Worm (Caenorhabditis elegans) whole organism, L1 larva: ENCODE results near the gene clc-7.
A peak's percentile ranks its signal among the peaks of the same experiment; 100 is the strongest.

Source experiments
- C04F5.9 ChIP-seq: sonication (generic microtip); optimal IDR thresholded peaks from 2 replicates; lab custom pipeline; 2016; ENCODE audit warnings: missing genetic modification characterization, missing compliant biosample characterization
- C34B4.2 ChIP-seq: sonication (generic microtip); optimal IDR thresholded peaks from 2 replicates; lab custom pipeline; 2017; ENCODE audit warnings: mild to moderate bottlenecking, missing genetic modification characterization, missing compliant biosample characterization
- alr-1 ChIP-seq: fragments of 200-800 bp; sonication (Bioruptor generic); optimal IDR thresholded peaks from 2 replicates; lab custom pipeline; 2018; ENCODE audit warnings: borderline replicate concordance, mild to moderate bottlenecking, missing genetic modification characterization, missing compliant biosample characterization
- aly-2 ChIP-seq: fragments of 150-350 bp; optimal IDR thresholded peaks from 2 replicates; lab custom pipeline; 2014; ENCODE audit warnings: missing biosample characterization, missing genetic modification characterization
- ama-1 ChIP-seq: fragments of 150-350 bp; optimal IDR thresholded peaks from 2 replicates; lab custom pipeline; 2014
- blmp-1 ChIP-seq: fragments of 150-350 bp; optimal IDR thresholded peaks from 2 replicates; lab custom pipeline; 2014; ENCODE audit warnings: missing biosample characterization, missing genetic modification characterization
- ceh-82 ChIP-seq, 3 experiments: fragments of 150-350 bp in 1 of 3; sonication (generic microtip) in 2 of 3; optimal IDR thresholded peaks; 2 replicates each; lab custom pipeline; 2014 to 2017; ENCODE audit warnings: missing biosample characterization in 3 of 3, missing genetic modification characterization in 3 of 3
- ces-1 ChIP-seq: fragments of 150-350 bp; optimal IDR thresholded peaks from 2 replicates; lab custom pipeline; 2014; ENCODE audit warnings: missing biosample characterization, missing genetic modification reagents, missing genetic modification characterization
- dpl-1 ChIP-seq, 3 experiments: fragments of 150-350 bp in 2 of 3; sonication (generic microtip) in 1 of 3; optimal IDR thresholded peaks; 2 replicates each; lab custom pipeline; 2014 to 2017; ENCODE audit warnings: missing biosample characterization in 3 of 3, missing genetic modification characterization in 3 of 3, missing genetic modification reagents in 3 of 3
- dsc-1 ChIP-seq: sonication (generic microtip); optimal IDR thresholded peaks from 2 replicates; lab custom pipeline; 2016; ENCODE audit warnings: mild to moderate bottlenecking, missing genetic modification characterization, missing compliant biosample characterization
- efl-1 ChIP-seq, 4 experiments: fragments of 150-350 bp; optimal IDR thresholded peaks in 3 of 4; peaks in 1 of 4; 1 replicate in 1 of 4; 2 replicates in 3 of 4; lab custom pipeline; 2014; ENCODE audit warnings: missing biosample characterization in 2 of 4, missing genetic modification characterization in 2 of 4, missing genetic modification reagents in 2 of 4
- efl-3 ChIP-seq: fragments of 200-800 bp; sonication (Bioruptor generic); optimal IDR thresholded peaks from 2 replicates; lab custom pipeline; 2018; ENCODE audit warnings: mild to moderate bottlenecking, missing genetic modification characterization, missing compliant biosample characterization
- egl-13 ChIP-seq: sonication (generic microtip); optimal IDR thresholded peaks from 2 replicates; lab custom pipeline; 2016; ENCODE audit warnings: missing genotype, missing genetic modification reagents, missing genetic modification characterization, missing compliant biosample characterization
- egl-27 ChIP-seq, 2 experiments: fragments of 150-350 bp in 1 of 2; sonication (generic microtip); optimal IDR thresholded peaks; 3 replicates each; lab custom pipeline; 2017 to 2018; ENCODE audit warnings: missing biosample characterization in 2 of 2, missing genetic modification characterization in 2 of 2, missing genetic modification reagents in 2 of 2
- elt-2 ChIP-seq: sonication (generic microtip); optimal IDR thresholded peaks from 2 replicates; lab custom pipeline; 2016; ENCODE audit warnings: missing genetic modification characterization, mild to moderate bottlenecking, inconsistent platforms, missing compliant biosample characterization, missing genetic modification reagents
- elt-3 ChIP-seq, 6 experiments: fragments of 150-350 bp in 1 of 6; sonication (generic microtip); optimal IDR thresholded peaks; 2 replicates each; lab custom pipeline; 2017 to 2018; ENCODE audit warnings: missing biosample characterization in 6 of 6, missing genetic modification characterization in 6 of 6, inconsistent platforms in 1 of 6
- ets-5 ChIP-seq: fragments of 200-800 bp; sonication (Bioruptor generic); IDR thresholded peaks from 2 replicates; pipeline ENCODE4 v1.3.6; 2022; ENCODE audit warnings: missing genetic modification characterization, missing compliant biosample characterization
- fkh-8 ChIP-seq: sonication (generic microtip); optimal IDR thresholded peaks from 2 replicates; lab custom pipeline; 2016; ENCODE audit warnings: mild to moderate bottlenecking, missing genetic modification characterization, missing compliant biosample characterization
- fos-1 ChIP-seq: fragments of 150-350 bp; optimal IDR thresholded peaks from 2 replicates; lab custom pipeline; 2014; ENCODE audit warnings: missing biosample characterization, missing genetic modification characterization
- grh-1 ChIP-seq: fragments of 200-800 bp; sonication (Bioruptor generic); IDR thresholded peaks from 2 replicates; pipeline ENCODE4 v1.3.6; 2022; ENCODE audit warnings: missing genetic modification reagents, missing genetic modification characterization, missing compliant biosample characterization
- hlh-17 ChIP-seq: fragments of 200-800 bp; sonication (Bioruptor generic); optimal IDR thresholded peaks from 2 replicates; lab custom pipeline; 2018; ENCODE audit warnings: missing genetic modification characterization, mild to moderate bottlenecking, missing compliant biosample characterization, moderate library complexity, borderline replicate concordance
- hlh-4 ChIP-seq: sonication (generic microtip); optimal IDR thresholded peaks from 2 replicates; lab custom pipeline; 2016; ENCODE audit warnings: mild to moderate bottlenecking, missing genetic modification characterization, missing compliant biosample characterization
- hpl-2 ChIP-seq: fragments of 150-350 bp; optimal IDR thresholded peaks from 2 replicates; lab custom pipeline; 2014; ENCODE audit warnings: missing biosample characterization, missing genetic modification reagents, missing genetic modification characterization
- isw-1 ChIP-seq: fragments of 200-800 bp; sonication (Bioruptor generic); IDR thresholded peaks from 2 replicates; pipeline ENCODE4 v1.3.6; 2022; ENCODE audit warnings: missing genetic modification characterization, missing compliant biosample characterization
- jun-1 ChIP-seq: fragments of 150-350 bp; optimal IDR thresholded peaks from 2 replicates; lab custom pipeline; 2014; ENCODE audit warnings: missing biosample characterization, missing genetic modification reagents, missing genetic modification characterization
- lin-13 ChIP-seq: fragments of 150-350 bp; optimal IDR thresholded peaks from 2 replicates; lab custom pipeline; 2014; ENCODE audit warnings: missing biosample characterization, missing genetic modification reagents, missing genetic modification characterization
- lin-14 ChIP-seq: fragments of 200-800 bp; sonication (Bioruptor generic); optimal IDR thresholded peaks from 2 replicates; lab custom pipeline; 2018; ENCODE audit warnings: mild to moderate bottlenecking, missing genetic modification characterization, moderate library complexity, missing compliant biosample characterization
- lir-3 ChIP-seq: sonication (generic microtip); optimal IDR thresholded peaks from 2 replicates; lab custom pipeline; 2016; ENCODE audit warnings: mild to moderate bottlenecking, missing genetic modification characterization, moderate library complexity, missing compliant biosample characterization; ENCODE audit not compliant: poor library complexity
- lsy-2 ChIP-seq, 2 experiments: fragments of 150-350 bp; optimal IDR thresholded peaks; 2 replicates each; lab custom pipeline; 2014; ENCODE audit warnings: missing biosample characterization in 2 of 2, missing genetic modification characterization in 2 of 2
- mab-9 ChIP-seq: fragments of 200-800 bp; sonication (Bioruptor generic); IDR thresholded peaks from 2 replicates; pipeline ENCODE4 v1.3.6; 2022; ENCODE audit warnings: missing genetic modification reagents, missing genetic modification characterization, missing compliant biosample characterization
- mef-2 ChIP-seq: fragments of 150-350 bp; optimal IDR thresholded peaks from 2 replicates; lab custom pipeline; 2014; ENCODE audit warnings: missing biosample characterization, missing genetic modification characterization
- nhr-20 ChIP-seq: sonication (generic microtip); optimal IDR thresholded peaks from 2 replicates; lab custom pipeline; 2016; ENCODE audit warnings: mild to moderate bottlenecking, missing genetic modification characterization, missing compliant biosample characterization
- nhr-28 ChIP-seq: fragments of 150-350 bp; optimal IDR thresholded peaks from 2 replicates; lab custom pipeline; 2014; ENCODE audit warnings: missing biosample characterization, missing genetic modification characterization
- nhr-47 ChIP-seq: sonication (generic microtip); optimal IDR thresholded peaks from 2 replicates; lab custom pipeline; 2016; ENCODE audit warnings: mild to moderate bottlenecking, missing genetic modification characterization, moderate library complexity, missing compliant biosample characterization
- nhr-77 ChIP-seq: fragments of 150-350 bp; optimal IDR thresholded peaks from 2 replicates; lab custom pipeline; 2014; ENCODE audit warnings: missing biosample characterization, missing genetic modification characterization
- nhr-84 ChIP-seq: sonication (generic microtip); optimal IDR thresholded peaks from 2 replicates; lab custom pipeline; 2017; ENCODE audit warnings: missing biosample characterization, missing genetic modification characterization
- nhr-85 ChIP-seq: sonication (generic microtip); peaks from one replicate; lab custom pipeline; 2016; ENCODE audit warnings: missing genetic modification characterization, inconsistent platforms, missing compliant biosample characterization
- pax-3 ChIP-seq: fragments of 200-800 bp; sonication (Bioruptor generic); optimal IDR thresholded peaks from 2 replicates; lab custom pipeline; 2018; ENCODE audit warnings: mild to moderate bottlenecking, missing genetic modification characterization, moderate library complexity, missing compliant biosample characterization
- rnt-1 ChIP-seq: sonication (generic microtip); optimal IDR thresholded peaks from 2 replicates; lab custom pipeline; 2016; ENCODE audit warnings: mild to moderate bottlenecking, missing genetic modification characterization, moderate library complexity, missing compliant biosample characterization
- skn-1 ChIP-seq: fragments of 150-350 bp; optimal IDR thresholded peaks from 2 replicates; lab custom pipeline; 2014; ENCODE audit warnings: missing biosample characterization, missing genetic modification characterization
- sox-4 ChIP-seq: sonication (generic microtip); optimal IDR thresholded peaks from 2 replicates; lab custom pipeline; 2016; ENCODE audit warnings: missing genetic modification characterization, missing compliant biosample characterization
- sptf-1 ChIP-seq: fragments of 150-350 bp; optimal IDR thresholded peaks from 2 replicates; lab custom pipeline; 2014; ENCODE audit warnings: missing biosample characterization, missing genetic modification characterization
- unc-130 ChIP-seq: fragments of 150-350 bp; optimal IDR thresholded peaks from 2 replicates; lab custom pipeline; 2017; ENCODE audit warnings: missing biosample characterization, missing genetic modification characterization, inconsistent platforms
- unc-30 ChIP-seq: sonication (generic microtip); optimal IDR thresholded peaks from 2 replicates; lab custom pipeline; 2017; ENCODE audit warnings: missing biosample characterization, missing genetic modification characterization
- unc-62 ChIP-seq: fragments of 150-350 bp; optimal IDR thresholded peaks from 2 replicates; lab custom pipeline; 2014; ENCODE audit warnings: missing biosample characterization, missing genetic modification reagents, missing genetic modification characterization
- unc-86 ChIP-seq: sonication (generic microtip); optimal IDR thresholded peaks from 2 replicates; lab custom pipeline; 2016; ENCODE audit warnings: missing genetic modification characterization, missing compliant biosample characterization
- unc-98 ChIP-seq: fragments of 200-800 bp; sonication (Bioruptor generic); IDR thresholded peaks from 2 replicates; pipeline ENCODE4 v1.3.6; 2022; ENCODE audit warnings: missing genetic modification characterization, missing compliant biosample characterization
- vab-15 ChIP-seq: sonication (generic microtip); optimal IDR thresholded peaks from 2 replicates; lab custom pipeline; 2017; ENCODE audit warnings: missing genotype, mild to moderate bottlenecking, missing genetic modification characterization, missing compliant biosample characterization
- xbp-1 ChIP-seq: sonication (generic microtip); optimal IDR thresholded peaks from 2 replicates; lab custom pipeline; 2016; ENCODE audit warnings: missing genetic modification characterization, missing compliant biosample characterization
- zag-1 ChIP-seq: fragments of 150-350 bp; optimal IDR thresholded peaks from 2 replicates; lab custom pipeline; 2014; ENCODE audit warnings: missing biosample characterization, missing genetic modification characterization
- ztf-4 ChIP-seq: fragments of 150-350 bp; optimal IDR thresholded peaks from 2 replicates; lab custom pipeline; 2014; ENCODE audit warnings: missing biosample characterization, missing genetic modification characterization

The clc-7 gene

DNA sequence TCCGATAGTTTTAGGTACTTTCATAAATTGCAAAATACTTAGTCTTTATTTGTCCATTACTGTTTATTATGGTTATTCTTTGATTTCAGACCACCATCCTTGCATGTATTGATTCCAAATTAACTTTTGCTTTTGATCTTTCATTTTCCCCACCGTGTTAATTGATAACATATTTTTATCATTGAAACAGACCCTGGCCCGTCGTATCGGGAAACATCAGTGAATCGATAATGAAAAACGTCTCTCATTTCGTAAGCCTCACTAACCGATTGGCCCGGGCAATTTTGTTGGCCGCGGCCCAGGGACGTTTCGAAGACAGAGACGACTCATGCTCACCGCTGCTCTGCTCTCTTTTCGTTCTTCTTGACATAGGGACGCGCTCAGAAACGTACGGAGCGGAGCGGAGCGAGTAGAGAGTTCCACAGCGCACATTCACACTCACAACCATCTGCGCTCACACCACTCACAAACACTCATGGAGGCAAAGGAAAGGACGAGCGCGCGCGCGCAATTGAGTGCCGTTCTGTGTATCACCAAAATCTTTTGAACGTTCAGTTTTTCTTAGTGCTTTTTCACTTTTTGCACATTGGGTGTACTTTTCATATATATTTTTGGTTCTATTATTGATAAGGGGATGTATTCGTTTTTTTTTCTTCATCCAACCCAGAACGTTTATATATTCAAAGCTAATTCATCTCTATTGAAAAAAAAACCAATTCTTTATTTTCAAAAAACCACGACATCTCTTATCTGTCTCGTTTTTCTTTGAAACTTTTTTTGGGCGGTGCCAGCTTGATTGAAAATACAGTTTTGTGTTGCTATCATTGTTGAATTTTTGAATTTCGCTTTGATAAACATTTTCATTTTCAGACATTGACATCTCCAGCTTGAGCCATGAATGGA lies 3.9 kb upstream of the clc-7 start, which contains the start of gene C24H10.2:
Gene C24H10.2 (plus strand): TSS at position 853 of the 903 bp plus-strand sequence.
- TF ChIP-seq elt-3 (tag; optimal IDR thresholded peaks at IDR 0.05; lab: Kevin White, UChicago) (no peak), nhr-84 (tag; lab: Kevin White, UChicago) (no peak), ces-1 (GFP tag; lab: Kevin White, UChicago) (no peak), isw-1 (GFP tag; lab: Robert Waterston, UW) (no peak), ztf-4 (tag; lab: Kevin White, UChicago) (no peak), egl-27 (tag; optimal IDR thresholded peaks at IDR 0.05; lab: Kevin White, UChicago) (no peak), pax-3 (no peak), lir-3 (tag; lab: Kevin White, UChicago) (no peak), lin-13 (GFP tag; lab: Kevin White, UChicago) (no peak), fkh-8 (tag; lab: Kevin White, UChicago) (no peak), rnt-1 (tag; lab: Kevin White, UChicago) (peak; percentile 56), hlh-17 (no peak), unc-30 (tag; lab: Kevin White, UChicago) (no peak), efl-3 (GFP tag; lab: Kevin White, UChicago) (no peak), skn-1 (tag; lab: Kevin White, UChicago) (no peak), mef-2 (tag; lab: Kevin White, UChicago) (no peak), ama-1 (no peak), nhr-77 (peak; percentile 2), unc-62 (no peak), sptf-1 (no peak), xbp-1 (tag; lab: Kevin White, UChicago) (peak; percentile 14), dpl-1 (GFP tag; optimal IDR thresholded peaks at IDR 0.05; lab: Kevin White, UChicago) (peak in 1 of 3 experiments; percentile 20), blmp-1 (tag; lab: Kevin White, UChicago) (peak; percentile 15), zag-1 (tag; lab: Kevin White, UChicago) (no peak), egl-13 (tag; lab: Kevin White, UChicago) (no peak), nhr-28 (tag; lab: Kevin White, UChicago) (no peak), nhr-47 (tag; lab: Kevin White, UChicago) (no peak), lin-14 (GFP tag; lab: Kevin White, UChicago) (peak; percentile 83), ets-5 (GFP tag; lab: Robert Waterston, UW) (no peak), C04F5.9 (tag; lab: Kevin White, UChicago) (no peak), unc-86 (no peak), lsy-2 (tag; optimal IDR thresholded peaks at IDR 0.05; lab: Kevin White, UChicago) (peak in 1 of 2 experiments; percentile 48), unc-98 (GFP tag; lab: Robert Waterston, UW) (no peak), fos-1 (tag; lab: Kevin White, UChicago) (no peak), jun-1 (tag; lab: Kevin White, UChicago) (peak; percentile 9), unc-130 (tag; lab: Kevin White, UChicago) (no peak), mab-9 (GFP tag; lab: Robert Waterston, UW) (no peak), sox-4 (tag; lab: Kevin White, UChicago) (no peak), nhr-85 (no peak), elt-2 (tag; lab: Kevin White, UChicago) (peak; percentile 55), aly-2 (tag; lab: Kevin White, UChicago) (no peak), efl-1 (optimal IDR thresholded peaks at IDR 0.05; lab: Kevin White, UChicago) (peak in 1 of 2 experiments; percentile 4), efl-1 (GFP tag; optimal IDR thresholded peaks at IDR 0.05 in 1 of 2; lab: Kevin White, UChicago) (peak in 1 of 2 experiments; percentile 3), hpl-2 (no peak), grh-1 (no peak), alr-1 (tag; lab: Kevin White, UChicago) (no peak), ceh-82 (tag; optimal IDR thresholded peaks at IDR 0.05; lab: Kevin White, UChicago) (peak in 1 of 3 experiments; percentile 42), dsc-1 (peak; percentile 13), nhr-20 (tag; lab: Kevin White, UChicago) (peak; percentile 34), C34B4.2 (tag; lab: Kevin White, UChicago) (no peak), hlh-4 (tag; lab: Kevin White, UChicago) (no peak), vab-15 (tag; lab: Kevin White, UChicago) (no peak)
